Worm (Caenorhabditis elegans) whole organism, L1 larva: ENCODE data around the gene eif-2D.

Experiments
- nhr-84 ChIP-seq: sonication (generic microtip); optimal IDR thresholded peaks from 2 replicates; lab custom pipeline; 2017; ENCODE audit warnings: missing biosample characterization, missing genetic modification characterization
- skn-1 ChIP-seq: fragments of 150-350 bp; optimal IDR thresholded peaks from 2 replicates; lab custom pipeline; 2014; ENCODE audit warnings: missing biosample characterization, missing genetic modification characterization

DNA sequence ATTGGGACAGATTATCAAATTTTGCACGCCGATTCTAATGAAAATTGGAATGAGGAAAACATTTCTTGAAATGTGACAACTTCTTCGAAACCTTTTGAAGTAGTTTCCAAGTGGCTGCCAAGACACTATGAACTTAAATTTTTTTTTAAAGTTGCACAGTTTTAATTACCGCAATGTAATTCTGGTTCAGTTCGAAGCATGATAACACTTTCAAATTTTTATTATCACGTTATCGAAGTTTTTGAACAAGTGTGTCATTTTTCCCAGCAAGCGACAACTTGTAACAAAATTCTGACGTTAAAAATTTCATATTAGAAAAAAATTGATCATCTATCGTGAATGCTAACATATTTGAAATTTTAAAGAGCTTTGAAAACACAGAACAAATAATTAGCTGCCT, 51.2 kb downstream of the eif-2D start:
- TF ChIP-seq skn-1 (tag; lab: Kevin White, UChicago) (no peak), nhr-84 (tag; lab: Kevin White, UChicago) (no peak)
